Fruit fly (Drosophila melanogaster): ENCODE results near the gene Pp1alpha-96A.

The Pp1alpha-96A gene

DNA sequence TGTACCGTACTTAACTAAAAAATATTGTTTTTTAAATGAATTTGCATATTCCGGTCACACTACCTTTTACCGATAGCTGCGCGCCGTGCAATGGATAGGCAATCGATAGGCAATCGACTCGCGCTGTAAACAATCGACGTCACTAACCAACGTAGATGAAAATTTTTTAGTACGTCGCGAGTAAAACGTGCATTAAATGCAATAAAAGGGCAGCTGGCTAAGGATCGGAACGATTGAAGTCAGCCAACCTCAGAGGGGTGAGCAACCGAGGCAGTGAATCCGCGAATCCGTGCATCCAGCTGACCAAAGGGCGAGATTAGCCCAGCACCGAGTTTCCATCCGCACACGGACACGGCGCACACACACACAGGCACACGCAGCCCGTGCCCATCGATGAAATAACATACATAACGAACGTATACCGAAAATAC, at the start of gene Pp1alpha-96A:
Gene Pp1alpha-96A, plus strand, starts transcription at position 121 of the 431 bp plus-strand sequence.
- peak; percentile 57 for TF ChIP-seq CG17801 (GFP tag; optimal IDR thresholded peaks at IDR 0.05; ENCODE audit: partially characterized antibody)

DNA sequence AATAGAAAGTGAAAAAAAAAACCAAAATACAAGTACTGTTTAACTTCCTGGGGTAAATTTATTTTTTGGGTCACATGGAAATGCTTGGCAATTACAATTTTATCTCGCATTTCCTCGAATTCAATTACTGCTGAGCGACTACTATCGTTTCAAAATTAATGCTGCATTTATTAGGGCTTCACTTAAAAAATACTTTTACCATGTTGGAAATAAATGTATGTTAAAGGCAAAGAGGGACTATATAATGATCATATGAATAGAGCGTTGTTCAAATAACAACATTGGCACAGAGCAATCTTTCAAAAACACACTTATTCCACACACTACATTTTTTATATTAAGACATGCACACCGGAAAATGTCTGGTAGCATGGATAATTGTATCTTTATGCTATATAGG, 49.0 kb upstream of the Pp1alpha-96A start, which contains the start of gene CG31128:
Gene CG31128, plus strand, starts transcription at position 301 of the 400 bp plus-strand sequence.
- no peak for TF ChIP-seq CG17801 (GFP tag; optimal IDR thresholded peaks at IDR 0.05; ENCODE audit: partially characterized antibody)

DNA sequence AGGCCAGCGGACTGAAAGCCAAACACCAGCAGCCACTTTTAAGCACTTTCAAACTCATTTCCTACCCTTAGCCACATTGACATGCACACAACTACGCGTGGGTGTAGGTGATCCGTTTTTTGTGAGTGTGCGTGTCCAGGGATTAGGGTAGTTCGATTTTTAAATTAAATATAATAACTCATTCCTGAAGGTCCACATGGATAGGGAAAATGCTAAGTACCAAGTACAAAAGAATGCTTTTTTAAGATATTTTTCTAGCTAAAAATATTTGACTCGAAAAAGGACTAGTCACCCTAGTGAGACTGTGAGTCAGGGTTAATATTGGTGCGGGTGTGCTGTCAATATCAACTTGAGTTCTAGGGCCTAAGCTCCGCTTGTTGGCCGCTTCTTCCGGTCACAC, 43.3 kb upstream of the Pp1alpha-96A start:
- TF ChIP-seq CG17801 (GFP tag; optimal IDR thresholded peaks at IDR 0.05; ENCODE audit: partially characterized antibody): no peak

DNA sequence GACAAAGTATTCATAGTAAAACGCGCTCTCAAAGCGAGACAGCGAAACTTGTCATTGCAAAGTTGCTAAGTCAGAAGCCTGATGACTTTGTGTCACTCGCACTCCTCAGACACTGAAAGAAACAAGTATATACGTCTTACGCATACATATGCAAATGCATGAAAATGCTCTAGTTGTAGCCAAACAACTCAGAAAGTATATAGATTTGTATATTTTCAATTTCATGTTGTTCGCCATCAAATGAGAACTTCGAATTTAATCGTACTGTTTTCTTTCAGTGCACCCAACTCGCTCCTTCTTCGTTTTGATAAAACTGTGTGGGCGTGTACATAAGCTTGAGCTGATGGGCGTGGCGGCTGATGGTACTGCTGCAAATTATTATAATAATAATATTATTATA, 37.0 kb upstream of the Pp1alpha-96A start:
- TF ChIP-seq CG17801 (GFP tag; optimal IDR thresholded peaks at IDR 0.05; ENCODE audit: partially characterized antibody): no peak

DNA sequence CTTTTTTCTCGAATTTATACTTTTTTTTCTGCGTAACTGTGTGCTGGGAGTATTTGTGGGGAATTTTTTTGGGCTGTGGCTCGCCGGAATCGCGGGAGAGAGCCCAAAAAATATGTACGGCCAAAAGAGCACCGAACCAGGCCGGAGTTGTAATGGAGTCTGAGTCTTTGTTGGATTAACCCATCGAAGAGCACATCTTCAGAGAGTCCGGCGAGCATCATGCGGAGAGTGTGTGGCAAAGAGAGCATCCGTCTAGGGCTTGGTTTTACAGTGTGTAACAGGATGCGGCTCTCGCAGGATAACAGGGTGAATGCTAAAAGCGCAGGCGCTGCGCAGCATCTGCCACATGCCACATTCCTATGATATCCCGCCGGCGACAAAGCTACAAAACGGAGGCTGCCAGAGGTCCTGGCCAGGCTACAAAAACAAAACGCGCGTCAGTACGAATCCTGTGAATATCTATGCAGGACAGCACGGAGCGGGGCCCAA, 33.0 kb upstream of the Pp1alpha-96A start, which contains the start of gene nAChRalpha2:
Gene nAChRalpha2, plus strand, starts transcription at position 439 of the 489 bp plus-strand sequence.
- TF ChIP-seq CG17801 (GFP tag; optimal IDR thresholded peaks at IDR 0.05; ENCODE audit: partially characterized antibody): no peak

DNA sequence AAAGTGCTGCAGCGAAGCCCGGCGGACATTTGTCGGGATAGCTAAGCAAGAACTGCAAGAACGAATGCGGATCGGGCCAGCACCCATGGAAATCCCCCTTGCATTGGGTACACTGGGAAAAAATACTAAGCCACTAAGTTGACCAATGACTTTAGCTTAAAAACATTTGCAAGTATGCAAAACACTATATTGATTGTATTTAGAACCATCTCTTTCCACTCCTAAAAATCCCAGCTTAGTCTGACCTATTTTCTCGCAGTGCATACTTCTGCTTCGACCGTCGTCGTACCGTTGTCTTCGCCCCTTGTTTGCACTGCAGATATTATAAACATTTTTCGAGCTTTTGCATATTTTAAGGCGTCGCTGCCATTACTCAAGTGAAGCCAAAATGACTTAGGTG, 22.0 kb upstream of the Pp1alpha-96A start:
- TF ChIP-seq CG17801 (GFP tag; optimal IDR thresholded peaks at IDR 0.05; ENCODE audit: partially characterized antibody): no peak

DNA sequence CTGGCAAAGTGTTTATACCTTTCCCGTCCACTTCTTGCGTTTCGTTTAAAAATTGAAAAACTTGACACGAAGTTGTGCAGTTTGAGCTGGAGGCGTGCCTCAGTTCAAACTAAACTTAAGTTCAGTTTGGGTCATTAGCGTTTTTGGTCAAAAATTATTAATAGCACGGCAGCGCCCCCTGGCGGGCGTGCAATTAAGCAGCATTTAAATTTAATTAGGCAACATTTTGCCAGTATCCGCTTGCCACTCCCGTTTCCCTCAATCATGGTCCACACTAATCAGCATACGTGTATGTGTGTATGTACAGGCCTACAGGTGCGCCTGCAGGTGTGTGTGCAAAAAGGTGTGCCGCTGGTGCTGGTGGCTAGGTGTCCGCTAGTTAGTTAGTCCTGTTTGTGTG, 14.4 kb upstream of the Pp1alpha-96A start:
- no peak for TF ChIP-seq CG17801 (GFP tag; optimal IDR thresholded peaks at IDR 0.05; ENCODE audit: partially characterized antibody)

DNA sequence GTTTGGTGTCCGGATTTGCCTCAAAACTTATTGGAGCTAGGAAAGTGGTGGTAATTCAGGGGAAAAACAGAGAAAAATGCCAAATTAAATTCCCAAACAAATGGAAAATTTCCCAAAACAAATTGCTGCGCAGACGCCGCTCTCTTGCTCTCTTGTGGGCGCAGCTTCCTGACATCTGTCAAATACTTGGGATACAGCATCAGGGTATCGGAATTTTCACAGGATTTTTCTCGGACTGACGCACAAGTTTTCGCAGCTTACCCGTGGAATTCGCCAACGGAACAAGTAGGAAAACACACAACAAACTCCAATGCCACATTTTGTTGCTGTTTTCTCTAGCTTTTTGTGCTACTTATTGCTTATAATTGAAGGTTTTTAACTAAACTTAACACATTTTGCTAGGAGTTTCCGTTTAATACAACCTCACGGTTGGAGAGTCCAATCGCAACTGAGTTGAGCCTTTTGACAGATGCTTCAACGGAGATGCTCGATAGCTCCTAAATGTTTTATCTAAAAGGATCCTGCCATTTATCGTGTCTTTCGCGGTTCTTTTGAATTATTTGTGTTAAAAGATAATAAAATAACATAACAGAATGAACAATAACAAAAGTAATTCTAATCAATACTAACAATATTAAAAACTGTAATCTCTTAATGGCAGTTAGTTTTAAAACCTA, 3.3 kb upstream of the Pp1alpha-96A start, which contains the start of the genes nAChRbeta2 and DZIP1:
Gene nAChRbeta2, minus strand, starts transcription at position 455 of the 677 bp plus-strand sequence.
Gene DZIP1, plus strand, starts transcription at position 627 of the 677 bp plus-strand sequence.
- TF ChIP-seq CG17801 (GFP tag; optimal IDR thresholded peaks at IDR 0.05; ENCODE audit: partially characterized antibody): no peak

DNA sequence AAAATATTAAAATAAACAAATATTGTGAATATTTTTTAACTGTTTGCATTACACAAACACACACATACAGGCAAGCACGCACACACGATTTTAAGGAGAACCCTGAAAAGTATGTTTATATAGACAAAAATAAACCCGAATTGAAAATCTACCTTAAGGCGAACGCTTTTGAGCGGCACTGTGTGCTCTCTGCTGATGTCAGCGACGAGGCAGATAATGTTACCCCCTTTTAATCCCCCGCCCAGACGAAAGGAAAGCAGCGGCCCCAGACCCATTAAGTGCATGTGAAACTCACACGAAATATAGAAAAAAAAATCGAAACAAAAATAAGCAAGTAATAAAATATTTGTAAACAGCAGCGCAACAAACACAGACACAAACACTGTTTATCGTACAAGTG, 3.2 kb downstream of the Pp1alpha-96A start:
- no peak for TF ChIP-seq CG17801 (GFP tag; optimal IDR thresholded peaks at IDR 0.05; ENCODE audit: partially characterized antibody)

DNA sequence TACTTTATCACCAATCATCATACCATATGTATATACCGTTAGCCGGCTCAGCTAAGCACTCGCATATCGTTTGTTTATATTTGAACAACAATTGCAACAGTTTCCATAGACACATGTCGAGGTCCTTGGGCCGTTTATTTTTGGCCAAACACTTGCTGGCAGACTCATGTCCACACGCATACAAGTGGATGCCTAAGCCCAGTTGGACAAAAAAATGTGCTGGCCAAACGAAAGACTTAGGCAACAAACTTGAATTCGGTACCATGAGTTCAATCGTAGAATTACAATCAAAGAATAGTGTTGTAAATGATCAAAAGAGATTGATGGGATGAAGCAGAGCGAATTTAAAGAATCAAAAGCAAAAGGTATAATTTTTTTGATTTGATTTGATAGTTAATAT, 5.5 kb downstream of the Pp1alpha-96A start, which contains the start of gene CG13622:
Gene CG13622, minus strand, starts transcription at position 101 of the 400 bp plus-strand sequence.
- no peak for TF ChIP-seq CG17801 (GFP tag; optimal IDR thresholded peaks at IDR 0.05; ENCODE audit: partially characterized antibody)

DNA sequence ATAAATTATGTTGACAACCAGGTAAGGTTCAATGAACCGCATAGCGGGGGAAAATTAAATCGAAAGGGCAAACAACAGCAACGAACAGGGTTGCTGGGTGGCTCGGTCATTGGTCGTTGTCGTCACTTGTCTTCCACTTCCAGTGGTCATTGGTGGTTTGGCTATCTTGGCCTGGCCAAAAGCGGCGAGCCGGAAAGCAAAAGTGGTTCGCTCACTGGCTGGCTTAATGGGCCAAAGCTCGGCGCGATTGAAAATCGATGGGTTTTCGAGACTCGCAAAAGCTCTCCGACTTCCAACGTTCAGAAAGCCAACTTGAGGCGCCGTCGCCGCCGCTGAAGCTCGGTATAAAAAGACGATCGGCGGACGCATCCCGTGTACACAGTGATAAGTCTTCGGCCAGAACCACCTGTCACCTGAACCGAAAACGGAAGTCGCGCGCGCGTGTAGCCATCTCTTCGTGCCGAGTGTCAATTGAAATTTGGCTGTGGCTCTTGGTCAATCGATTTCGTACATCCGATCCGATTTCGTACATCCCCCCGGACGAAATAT, 6.4 kb downstream of the Pp1alpha-96A start, which contains the start of gene Jhbp12:
Gene Jhbp12, plus strand, starts transcription at position 369 of the 549 bp plus-strand sequence.
- TF ChIP-seq CG17801 (GFP tag; optimal IDR thresholded peaks at IDR 0.05; ENCODE audit: partially characterized antibody): no peak

DNA sequence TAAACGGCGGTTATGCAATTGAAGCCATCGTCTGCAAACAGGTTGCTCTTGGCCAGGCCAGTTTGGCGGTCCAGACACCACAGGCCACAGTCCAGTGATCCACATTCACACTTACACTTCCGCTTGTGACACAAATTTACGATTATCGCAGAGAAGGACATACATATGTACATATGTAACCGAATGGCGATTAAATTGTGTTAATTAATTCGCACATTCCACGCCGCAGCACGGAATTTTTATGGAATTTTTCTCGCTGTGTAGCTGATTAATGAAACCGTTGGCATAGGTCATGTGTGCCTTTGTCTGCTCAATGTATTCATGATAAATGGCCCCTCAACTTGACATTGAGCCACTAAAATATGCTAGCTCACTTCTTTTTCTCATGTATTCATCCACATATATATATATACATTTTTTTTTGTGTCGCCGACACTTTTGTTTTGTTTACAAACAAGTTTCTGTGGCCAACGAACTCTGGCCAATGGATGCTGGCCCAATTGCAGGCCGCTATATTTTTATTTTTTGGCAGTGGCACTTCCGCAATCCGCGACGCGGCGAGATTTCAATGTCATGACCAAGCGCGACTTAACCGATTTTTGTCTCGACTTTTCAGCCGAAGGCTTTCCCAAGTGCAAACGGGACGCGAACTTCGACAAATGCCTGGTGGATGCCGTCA, 8.1 kb downstream of the Pp1alpha-96A start:
- no peak for TF ChIP-seq CG17801 (GFP tag; optimal IDR thresholded peaks at IDR 0.05; ENCODE audit: partially characterized antibody)

DNA sequence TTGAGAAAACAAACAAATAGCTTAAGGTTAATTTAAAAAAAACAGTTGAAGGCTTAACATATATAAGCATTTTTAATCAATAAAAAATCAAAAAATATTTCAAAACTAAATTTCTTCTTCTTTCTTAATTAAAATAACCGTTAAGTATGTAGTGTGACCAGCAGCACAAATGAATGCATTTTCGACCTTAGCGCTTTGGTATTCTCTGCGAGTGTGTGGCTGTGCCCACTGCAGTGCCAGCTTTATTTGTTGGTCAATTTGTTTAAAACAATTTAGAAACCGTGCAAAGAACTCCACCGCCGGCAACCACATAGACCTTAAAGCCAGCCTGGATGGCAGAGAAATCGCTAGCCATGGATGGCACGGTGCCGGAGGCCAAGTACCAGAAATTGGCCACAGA, 9.8 kb downstream of the Pp1alpha-96A start, which contains the start of gene CG6607:
Gene CG6607, plus strand, starts transcription at position 203 of the 400 bp plus-strand sequence.
- no peak for TF ChIP-seq CG17801 (GFP tag; optimal IDR thresholded peaks at IDR 0.05; ENCODE audit: partially characterized antibody)

DNA sequence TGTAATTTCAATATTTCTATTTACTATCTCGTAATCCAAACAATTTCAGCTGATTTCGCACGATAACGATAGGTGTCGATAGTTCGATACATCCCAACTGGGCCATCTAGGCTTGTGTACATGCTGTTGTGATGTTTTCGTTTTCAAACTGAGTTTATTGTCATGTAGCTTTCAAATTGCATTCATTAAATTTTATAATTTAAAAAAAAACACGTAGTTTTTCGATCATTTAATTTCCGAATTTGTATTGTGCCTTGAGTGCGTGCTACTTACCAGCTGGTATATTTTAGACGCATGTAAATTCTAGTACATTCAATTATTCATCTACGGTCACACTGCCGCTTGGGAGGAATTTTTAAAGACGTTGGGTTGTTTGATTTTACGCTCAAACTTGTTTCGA, 12.3 kb downstream of the Pp1alpha-96A start, which contains the start of the genes CG13623 and ana1:
Gene CG13623, minus strand, starts transcription at position 231 of the 400 bp plus-strand sequence.
Gene ana1, plus strand, starts transcription at position 249 of the 400 bp plus-strand sequence.
- TF ChIP-seq CG17801 (GFP tag; optimal IDR thresholded peaks at IDR 0.05; ENCODE audit: partially characterized antibody): no peak
